Worm (Caenorhabditis elegans): ENCODE data around the gene nlp-50.

The nlp-50 gene

DNA sequence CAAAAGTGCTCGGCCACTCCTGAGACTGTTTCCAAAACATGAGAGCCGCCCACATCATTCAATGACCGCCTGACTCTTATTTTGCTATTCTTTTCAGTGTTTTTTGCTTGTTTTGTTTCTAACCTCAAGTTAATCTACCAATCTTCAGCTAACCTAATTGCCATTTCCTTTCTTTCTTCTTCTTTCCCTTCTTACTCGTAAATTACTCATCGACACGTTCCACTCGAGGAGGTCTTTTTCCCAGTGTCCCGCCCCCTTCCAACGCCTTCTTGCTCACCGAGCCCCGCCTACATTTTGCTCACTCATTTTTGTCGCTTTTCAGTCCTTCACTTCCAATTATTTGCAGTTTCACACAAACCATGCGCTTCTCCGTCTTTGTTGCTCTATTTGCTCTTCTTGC is at the start of gene nlp-50:
nlp-50 (plus strand) TSS at position 301 of the 400 bp plus-strand sequence.
- TF ChIP-seq him-1 (tag; optimal IDR thresholded peaks at IDR 0.05) (no peak), dao-5 (tag; optimal IDR thresholded peaks at IDR 0.05) (no peak), W03F9.2 (tag; optimal IDR thresholded peaks at IDR 0.05) (no peak)

DNA sequence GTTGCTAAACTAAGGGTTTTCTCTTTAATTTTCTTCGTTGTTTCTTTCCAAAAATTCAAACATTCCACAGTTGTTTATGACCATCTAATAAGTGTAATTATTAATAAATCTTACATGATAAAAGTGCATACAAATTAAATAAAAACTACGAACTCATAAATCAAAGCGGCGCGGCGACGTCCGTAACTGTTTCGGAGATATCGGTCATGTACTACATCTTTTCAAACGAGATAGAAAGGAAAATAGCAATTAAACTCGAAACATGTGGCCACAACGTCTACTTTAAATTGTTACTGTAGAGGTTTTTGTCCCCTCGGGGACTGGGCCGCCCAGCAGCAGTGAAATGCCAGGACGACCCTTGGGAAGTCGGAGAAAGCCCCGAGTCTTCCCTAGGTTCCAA is 49.0 kb upstream of the nlp-50 start:
- TF ChIP-seq W03F9.2 (tag; optimal IDR thresholded peaks at IDR 0.05) (no peak), him-1 (tag; optimal IDR thresholded peaks at IDR 0.05) (no peak), dao-5 (tag; optimal IDR thresholded peaks at IDR 0.05) (no peak)

- no peak for TF ChIP-seq dao-5 (tag; optimal IDR thresholded peaks at IDR 0.05)
- no peak for TF ChIP-seq him-1 (tag; optimal IDR thresholded peaks at IDR 0.05)
- TF ChIP-seq W03F9.2 (tag; optimal IDR thresholded peaks at IDR 0.05), result no peak
These were observed 48.2 kb upstream of the nlp-50 start, which contains the start of the genes T14B4.5 and T14B4.20 for ce11 chrII:6716638-6717037. Gene T14B4.5 (plus strand): TSS chrII:6716863. Gene T14B4.20 (plus strand): TSS chrII:6716901.

ce11 chrII:6718221-6718620 is 46.6 kb upstream of the nlp-50 start, which contains the start of gene tsp-10:
Gene tsp-10 (plus strand): TSS chrII:6718586.
- no peak for TF ChIP-seq him-1 (tag; optimal IDR thresholded peaks at IDR 0.05)
- TF ChIP-seq W03F9.2 (tag; optimal IDR thresholded peaks at IDR 0.05), result no peak
- no peak for TF ChIP-seq dao-5 (tag; optimal IDR thresholded peaks at IDR 0.05)

- TF ChIP-seq him-1 (tag; optimal IDR thresholded peaks at IDR 0.05) (peak; percentile 49), dao-5 (tag; optimal IDR thresholded peaks at IDR 0.05) (no peak)
These were observed 43.3 kb upstream of the nlp-50 start for ce11 chrII:6721581-6721980.

DNA sequence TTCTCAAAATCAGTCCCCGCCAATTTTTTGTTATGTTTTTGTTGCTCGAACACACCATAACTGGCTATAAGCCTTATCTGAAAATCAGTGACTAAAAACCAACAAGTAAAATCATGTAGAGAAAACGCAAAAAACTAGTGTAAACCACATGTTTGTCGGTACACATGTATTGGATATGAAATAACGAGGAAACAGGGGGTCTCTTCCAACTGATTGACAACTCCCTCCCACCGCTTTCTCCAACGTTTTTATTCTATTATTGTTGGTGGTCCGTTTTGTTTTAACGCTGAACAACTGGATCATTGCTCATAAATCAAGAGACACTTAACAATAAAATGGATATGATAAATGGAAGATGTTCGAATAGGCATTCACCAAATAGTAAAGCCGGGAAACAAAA is 38.0 kb upstream of the nlp-50 start:
- TF ChIP-seq him-1 (tag; optimal IDR thresholded peaks at IDR 0.05) (no peak), W03F9.2 (tag; optimal IDR thresholded peaks at IDR 0.05) (no peak)

ce11 chrII:6729331-6729730 is 35.5 kb upstream of the nlp-50 start, which contains the start of gene T14B4.8:
Gene T14B4.8 (minus strand): TSS chrII:6729390.
- TF ChIP-seq him-1 (tag; optimal IDR thresholded peaks at IDR 0.05) (no peak), dao-5 (tag; optimal IDR thresholded peaks at IDR 0.05) (no peak), W03F9.2 (tag; optimal IDR thresholded peaks at IDR 0.05) (no peak)

DNA sequence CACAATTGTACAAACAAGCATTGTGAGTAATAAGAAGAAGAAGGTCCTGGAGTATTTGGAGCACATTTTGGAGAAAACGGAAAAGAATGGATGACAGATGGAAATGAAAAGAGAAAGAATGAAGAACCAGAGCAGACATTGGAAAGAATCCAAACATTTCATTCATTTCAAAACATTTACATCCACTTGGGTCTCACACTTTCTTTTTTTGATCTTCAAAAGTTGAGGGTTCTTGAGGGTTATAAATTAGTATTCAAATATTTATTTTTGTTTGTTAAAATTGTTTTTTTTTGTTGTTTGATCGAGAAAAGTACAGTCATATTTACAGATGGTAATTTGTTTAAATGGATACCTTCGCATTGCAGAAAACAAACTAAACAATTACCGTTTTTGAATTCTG is 31.1 kb upstream of the nlp-50 start, which contains the start of gene T14B4.9:
T14B4.9 (minus strand) TSS at position 101 of the 400 bp plus-strand sequence.
- TF ChIP-seq dao-5 (tag; optimal IDR thresholded peaks at IDR 0.05) (no peak), him-1 (tag; optimal IDR thresholded peaks at IDR 0.05) (no peak), W03F9.2 (tag; optimal IDR thresholded peaks at IDR 0.05) (no peak)

DNA sequence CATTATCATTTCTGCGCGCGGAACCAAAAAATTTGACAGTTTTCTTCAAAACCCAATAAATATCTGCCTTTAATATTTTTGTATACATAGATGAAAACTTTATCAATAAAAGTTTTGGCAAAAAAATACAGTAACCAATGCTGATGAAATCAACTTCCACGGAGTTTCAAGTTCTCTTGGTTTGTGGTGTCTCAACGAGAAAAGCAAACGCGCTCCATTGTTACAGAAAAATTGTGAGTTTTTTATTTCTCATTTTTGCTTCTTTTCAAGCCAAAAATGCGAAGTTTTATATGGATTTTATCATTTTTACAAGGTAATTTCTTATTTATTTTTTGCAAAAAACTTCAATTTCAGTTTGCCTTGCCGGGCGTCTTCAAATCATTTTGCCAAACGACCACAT is 30.2 kb upstream of the nlp-50 start, which contains the start of gene T14B4.3:
T14B4.3 (plus strand) TSS at position 264 of the 400 bp plus-strand sequence.
- TF ChIP-seq W03F9.2 (tag; optimal IDR thresholded peaks at IDR 0.05), result peak; percentile 46
- TF ChIP-seq dao-5 (tag; optimal IDR thresholded peaks at IDR 0.05), result no peak

DNA sequence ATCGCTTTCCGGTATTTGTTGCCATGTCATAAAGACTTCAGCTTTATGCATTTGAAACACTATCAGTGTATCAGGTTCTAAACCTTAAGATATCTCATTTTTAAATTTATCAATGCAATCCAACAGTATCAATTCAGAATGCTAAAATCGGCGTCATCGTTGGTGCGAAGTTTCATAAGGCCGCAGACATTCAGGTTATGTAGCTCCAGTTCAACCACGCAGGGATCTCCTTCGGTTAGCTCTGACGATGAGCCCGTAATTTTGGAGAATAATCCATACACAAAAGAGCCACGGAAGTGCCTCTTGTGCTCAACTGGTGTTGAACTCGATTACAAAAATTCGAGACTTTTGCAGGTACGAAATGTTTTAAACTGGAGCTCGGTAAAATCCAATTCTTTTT is 28.8 kb upstream of the nlp-50 start, which contains the start of gene mrps-18.C:
mrps-18.C (plus strand) TSS at position 138 of the 400 bp plus-strand sequence.
- TF ChIP-seq W03F9.2 (tag; optimal IDR thresholded peaks at IDR 0.05), result no peak
- no peak for TF ChIP-seq dao-5 (tag; optimal IDR thresholded peaks at IDR 0.05)
- no peak for TF ChIP-seq him-1 (tag; optimal IDR thresholded peaks at IDR 0.05)

ce11 chrII:6736604-6737003 is 28.2 kb upstream of the nlp-50 start, which contains the start of gene T14B4.1:
Gene T14B4.1 (plus strand): TSS chrII:6736904.
- no peak for TF ChIP-seq dao-5 (tag; optimal IDR thresholded peaks at IDR 0.05)
- TF ChIP-seq W03F9.2 (tag; optimal IDR thresholded peaks at IDR 0.05), result no peak
- TF ChIP-seq him-1 (tag; optimal IDR thresholded peaks at IDR 0.05), result no peak

ce11 chrII:6741428-6741827 is 23.4 kb upstream of the nlp-50 start, which contains the start of gene exos-8:
Gene exos-8 (plus strand): TSS chrII:6741691.
- TF ChIP-seq him-1 (tag; optimal IDR thresholded peaks at IDR 0.05) (peak; percentile 12), W03F9.2 (tag; optimal IDR thresholded peaks at IDR 0.05) (no peak)

DNA sequence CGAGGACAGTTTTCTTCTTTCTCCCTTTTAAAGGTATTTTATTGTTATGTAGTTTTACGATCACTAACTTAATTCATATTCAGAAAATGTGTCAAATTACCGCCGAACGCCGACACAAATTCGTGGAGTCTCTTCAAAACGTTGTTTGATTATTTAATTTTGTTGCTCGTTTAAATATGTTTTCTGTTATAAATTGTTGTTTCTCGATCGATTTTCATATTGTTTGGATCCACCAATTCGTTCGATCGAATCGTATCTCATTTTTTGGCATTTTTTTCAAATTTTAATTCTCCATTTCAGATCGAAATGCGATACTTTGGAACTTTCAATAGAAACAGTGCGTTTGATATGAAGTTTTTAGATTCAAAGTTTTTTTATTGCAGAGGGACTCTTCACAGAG is 22.2 kb upstream of the nlp-50 start, which contains the start of gene F41G3.6:
F41G3.6 (plus strand) TSS at position 301 of the 400 bp plus-strand sequence.
- TF ChIP-seq him-1 (tag; optimal IDR thresholded peaks at IDR 0.05), result no peak
- no peak for TF ChIP-seq dao-5 (tag; optimal IDR thresholded peaks at IDR 0.05)
- TF ChIP-seq W03F9.2 (tag; optimal IDR thresholded peaks at IDR 0.05), result no peak

ce11 chrII:6744648-6745047 is 20.2 kb upstream of the nlp-50 start, which contains the start of gene ins-15:
Gene ins-15 (minus strand): TSS chrII:6744748.
- TF ChIP-seq W03F9.2 (tag; optimal IDR thresholded peaks at IDR 0.05) (no peak), him-1 (tag; optimal IDR thresholded peaks at IDR 0.05) (no peak), dao-5 (tag; optimal IDR thresholded peaks at IDR 0.05) (no peak)

DNA sequence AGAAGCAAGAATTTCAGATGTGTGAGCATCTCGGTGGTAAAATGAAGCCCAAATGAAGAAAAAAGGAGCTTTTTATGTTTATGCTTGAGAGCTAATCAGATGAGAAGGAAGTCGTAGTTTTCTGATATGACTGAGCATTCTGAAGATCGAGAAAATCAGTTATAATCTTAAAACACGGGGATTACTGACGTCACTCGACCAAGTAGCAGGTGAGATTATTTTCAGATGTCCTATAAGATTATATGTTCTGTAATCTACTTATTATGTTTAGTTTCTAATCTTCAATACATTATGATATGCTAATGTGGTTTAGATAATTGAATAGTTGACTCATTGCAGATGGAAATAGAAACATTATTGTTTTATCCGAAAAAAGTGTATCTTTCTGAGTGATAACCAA is 19.1 kb upstream of the nlp-50 start, which contains the start of gene ins-14:
ins-14 (minus strand) TSS at position 32 of the 400 bp plus-strand sequence.
- TF ChIP-seq him-1 (tag; optimal IDR thresholded peaks at IDR 0.05) (no peak), W03F9.2 (tag; optimal IDR thresholded peaks at IDR 0.05) (no peak)
